Worm (Caenorhabditis elegans): ENCODE measurements around the gene C49C3.15.

- TF ChIP-seq nhr-28 (tag; optimal IDR thresholded peaks at IDR 0.05), result no peak
- TF ChIP-seq pha-4 (tag; optimal IDR thresholded peaks at IDR 0.05), result no peak
- TF ChIP-seq lin-15B (tag; optimal IDR thresholded peaks at IDR 0.05), result no peak
- TF ChIP-seq elt-2 (tag; optimal IDR thresholded peaks at IDR 0.05), result no peak
- no peak for TF ChIP-seq snpc-4 (tag; optimal IDR thresholded peaks at IDR 0.05)
- no peak for TF ChIP-seq nhr-76 (tag; optimal IDR thresholded peaks at IDR 0.05)
- no peak for TF ChIP-seq sea-2 (GFP tag; optimal IDR thresholded peaks at IDR 0.05)
- TF ChIP-seq jun-1 (tag; optimal IDR thresholded peaks at IDR 0.05), result no peak
Measured at ce11 chrIV:17301933-17302332, 32.1 kb upstream of the C49C3.15 start, which contains the start of gene ifta-2.

Data from whole organism, L3 larva.